Worm (Caenorhabditis elegans) whole organism, young adult: Measurements from ENCODE around the gene F37A4.5.

Experiments used
- F55B11.4 ChIP-seq: sonication (generic microtip); optimal IDR thresholded peaks from 2 replicates; lab custom pipeline; 2016; ENCODE audit warnings: missing compliant biosample characterization, missing genetic modification characterization, borderline replicate concordance; ENCODE audit not compliant: insufficient read depth
- lin-54 ChIP-seq: fragments of 200-800 bp; sonication (Bioruptor generic); optimal IDR thresholded peaks from 2 replicates; lab custom pipeline; 2018; ENCODE audit warnings: mild to moderate bottlenecking, missing genetic modification characterization, missing compliant biosample characterization
- unc-62 ChIP-seq: fragments of 150-350 bp; optimal IDR thresholded peaks from 2 replicates; lab custom pipeline; 2014; ENCODE audit warnings: missing biosample characterization, missing genetic modification reagents, missing genetic modification characterization

DNA sequence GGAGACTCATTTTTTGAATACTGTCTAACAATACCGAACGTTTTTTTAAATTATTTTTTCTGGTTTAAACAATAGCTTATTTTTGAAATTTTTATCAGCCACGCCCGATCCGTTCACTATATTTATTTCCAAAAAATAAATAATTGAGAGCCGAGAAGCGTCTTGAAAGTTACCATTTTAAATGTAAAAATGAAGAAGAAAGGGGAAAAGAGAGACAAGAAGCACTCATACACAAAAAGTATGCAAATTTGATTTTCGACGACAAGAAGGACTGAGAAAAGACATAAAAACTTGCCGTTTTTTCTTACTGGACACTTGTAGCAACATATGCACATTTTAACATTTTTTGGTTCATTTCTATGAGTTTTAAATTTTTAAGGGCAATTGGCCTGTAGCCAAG lies 29.9 kb upstream of the F37A4.5 start:
- TF ChIP-seq unc-62 (GFP tag; lab: Kevin White, UChicago) = no peak
- TF ChIP-seq lin-54 (GFP tag; lab: Kevin White, UChicago) = no peak
- TF ChIP-seq F55B11.4 (tag; lab: Kevin White, UChicago) = no peak
